In genomic region chr3R:26099238-26099637, dm6 we compare ENCODE assay signal across 2 fruit fly cellular contexts.
TF ChIP-seq lines count a peak whose summit lies in the region.

No protein-coding gene starts in this region.

TF ChIP-seq in whole organism, adult, 20 proteins besides CTCF, POLR2A, EP300 and RAD21 (continued from another document):
- TF ChIP-seq bab1 (GFP tag; optimal IDR thresholded peaks at IDR 0.05; lab: Kevin White, UChicago), result peak; percentile 18

TF ChIP-seq in whole organism, embryonic, 481 proteins besides CTCF, POLR2A, EP300 and RAD21 (continued from another document):
- TF ChIP-seq Ets65A (GFP tag; lab: Kevin White, UChicago) (peak; percentile 45), disco-r (GFP tag; optimal IDR thresholded peaks at IDR 0.05; lab: Kevin White, UChicago) (peak; percentile 20), az2 (GFP tag; optimal IDR thresholded peaks at IDR 0.05; lab: Kevin White, UChicago) (no peak), CG1529 (GFP tag; optimal IDR thresholded peaks at IDR 0.05; lab: Kevin White, UChicago) (peak; percentile 10), Pdp1 (GFP tag; optimal IDR thresholded peaks at IDR 0.05; lab: Kevin White, UChicago) (peak in 1 of 2 experiments; percentile 3), CG2120 (GFP tag; optimal IDR thresholded peaks at IDR 0.05; lab: Kevin White, UChicago) (peak; percentile 41), lilli (GFP tag; optimal IDR thresholded peaks at IDR 0.05; lab: Kevin White, UChicago) (peak; percentile 46), CG12071 (GFP tag; optimal IDR thresholded peaks at IDR 0.05; lab: Kevin White, UChicago) (peak; percentile 46), CG15269 (tag; optimal IDR thresholded peaks at IDR 0.05; lab: Kevin White, UChicago) (no peak), CG8290 (GFP tag; optimal IDR thresholded peaks at IDR 0.05; lab: Kevin White, UChicago) (no peak), CG8290 (tag; optimal IDR thresholded peaks at IDR 0.05; lab: Kevin White, UChicago) (peak in 1 of 2 experiments; percentile 40), CG33213 (GFP tag; optimal IDR thresholded peaks at IDR 0.05; lab: Kevin White, UChicago) (peak; percentile 5), mirr (GFP tag; optimal IDR thresholded peaks at IDR 0.05; lab: Kevin White, UChicago) (peak; percentile 41), Bgb (GFP tag; IDR thresholded peaks at IDR 0.05; lab: Robert Waterston, UW; ENCODE audit: partially characterized antibody) (no peak), Med (GFP tag; lab: Kevin White, UChicago) (peak; percentile 81), oc (tag; optimal IDR thresholded peaks at IDR 0.05; lab: Kevin White, UChicago) (peak; percentile 5), CG7372 (GFP tag; IDR thresholded peaks at IDR 0.05; lab: Robert Waterston, UW) (0 out of 2 replicates have a peak, but pooled peaks have one; percentile 0), Ets97D (GFP tag; optimal IDR thresholded peaks at IDR 0.05; lab: Kevin White, UChicago) (no peak), cg (GFP tag; optimal IDR thresholded peaks at IDR 0.05; lab: Kevin White, UChicago) (peak; percentile 91), Drgx (GFP tag; IDR thresholded peaks at IDR 0.05; lab: Robert Waterston, UW) (peak; percentile 27; the same call in 1 of the 2 replicates), CG1603 (tag; optimal IDR thresholded peaks at IDR 0.05; lab: Kevin White, UChicago) (peak; percentile 61), ab (GFP tag; optimal IDR thresholded peaks at IDR 0.05; lab: Kevin White, UChicago) (peak; percentile 7), psq (GFP tag; optimal IDR thresholded peaks at IDR 0.05; lab: Kevin White, UChicago) (no peak), E2f2 (GFP tag; IDR thresholded peaks at IDR 0.05; lab: Robert Waterston, UW) (0 out of 2 replicates have a peak, but pooled peaks have one; percentile 24), CG10543 (GFP tag; optimal IDR thresholded peaks at IDR 0.05; lab: Kevin White, UChicago) (peak; percentile 8), Rfx (GFP tag; IDR thresholded peaks at IDR 0.05; lab: Robert Waterston, UW) (peak; percentile 6; the same call in 1 of the 2 replicates), D (optimal IDR thresholded peaks at IDR 0.05; lab: Kevin White, UChicago) (peak; percentile 54), D (GFP tag; optimal IDR thresholded peaks at IDR 0.05; lab: Kevin White, UChicago) (no peak), CG17361 (GFP tag; IDR thresholded peaks at IDR 0.05; lab: Robert Waterston, UW) (peak; percentile 14; the same call in 1 of the 3 replicates), sd (tag; optimal IDR thresholded peaks at IDR 0.05; lab: Kevin White, UChicago) (peak; percentile 46), CG15601 (tag; optimal IDR thresholded peaks at IDR 0.05; lab: Kevin White, UChicago) (no peak), Trl (optimal IDR thresholded peaks at IDR 0.05; lab: Kevin White, UChicago) (peak in 1 of 2 experiments; percentile 22), Trl (GFP tag; optimal IDR thresholded peaks at IDR 0.05; lab: Kevin White, UChicago) (no peak), Doc2 (GFP tag; IDR thresholded peaks at IDR 0.05; lab: Robert Waterston, UW) (no peak), sens (GFP tag; lab: Kevin White, UChicago) (peak; percentile 88), HmgZ (tag; optimal IDR thresholded peaks at IDR 0.05; lab: Kevin White, UChicago) (peak; percentile 3), dimm (GFP tag; IDR thresholded peaks at IDR 0.05; lab: Robert Waterston, UW) (peak; percentile 18; the same call in 1 of the 2 replicates), cad (GFP tag; optimal IDR thresholded peaks at IDR 0.05; lab: Kevin White, UChicago) (peak; percentile 36), Antp (GFP tag; optimal IDR thresholded peaks at IDR 0.05; lab: Kevin White, UChicago) (peak; percentile 24), Nf-YC (tag; optimal IDR thresholded peaks at IDR 0.05; lab: Kevin White, UChicago) (peak; percentile 99), row (GFP tag; IDR thresholded peaks at IDR 0.05; lab: Robert Waterston, UW) (peak; percentile 32; the same call in 1 of the 3 replicates), stc (GFP tag; IDR thresholded peaks at IDR 0.05; lab: Robert Waterston, UW) (0 out of 2 replicates have a peak, but pooled peaks have one; percentile 5), CG1792 (GFP tag; optimal IDR thresholded peaks at IDR 0.05; lab: Kevin White, UChicago) (no peak), croc (GFP tag; conservative IDR thresholded peaks at IDR 0.05; lab: Robert Waterston, UW) (no peak), kni (GFP tag; optimal IDR thresholded peaks at IDR 0.05; lab: Kevin White, UChicago) (peak; percentile 23), pnt (GFP tag; optimal IDR thresholded peaks at IDR 0.05; lab: Kevin White, UChicago) (peak; percentile 15), Bteb2 (GFP tag; optimal IDR thresholded peaks at IDR 0.05; lab: Kevin White, UChicago) (peak; percentile 38), sqz (GFP tag; optimal IDR thresholded peaks at IDR 0.05; lab: Kevin White, UChicago) (peak; percentile 61), CG10565 (GFP tag; optimal IDR thresholded peaks at IDR 0.05; lab: Kevin White, UChicago) (no peak), CG4707 (GFP tag; optimal IDR thresholded peaks at IDR 0.05; lab: Kevin White, UChicago) (no peak), Dip3 (GFP tag; optimal IDR thresholded peaks at IDR 0.05; lab: Kevin White, UChicago) (peak; percentile 25), Vsx1 (GFP tag; optimal IDR thresholded peaks at IDR 0.05; lab: Kevin White, UChicago) (peak; percentile 79), HLH54F (GFP tag; optimal IDR thresholded peaks at IDR 0.05; lab: Kevin White, UChicago) (peak; percentile 33), CG12769 (tag; optimal IDR thresholded peaks at IDR 0.05; lab: Kevin White, UChicago) (peak; percentile 61), ems (GFP tag; optimal IDR thresholded peaks at IDR 0.05; lab: Kevin White, UChicago) (no peak), CG14965 (GFP tag; optimal IDR thresholded peaks at IDR 0.05; lab: Kevin White, UChicago; ENCODE audit: borderline replicate concordance) (no peak), CG11560 (tag; IDR thresholded peaks at IDR 0.05; lab: Robert Waterston, UW) (no peak), mam (GFP tag; optimal IDR thresholded peaks at IDR 0.05; lab: Kevin White, UChicago) (peak; percentile 26), dpn (GFP tag; optimal IDR thresholded peaks at IDR 0.05; lab: Kevin White, UChicago) (no peak)
